Worm (Caenorhabditis elegans): ENCODE measurements around the gene scl-14.

DNA sequence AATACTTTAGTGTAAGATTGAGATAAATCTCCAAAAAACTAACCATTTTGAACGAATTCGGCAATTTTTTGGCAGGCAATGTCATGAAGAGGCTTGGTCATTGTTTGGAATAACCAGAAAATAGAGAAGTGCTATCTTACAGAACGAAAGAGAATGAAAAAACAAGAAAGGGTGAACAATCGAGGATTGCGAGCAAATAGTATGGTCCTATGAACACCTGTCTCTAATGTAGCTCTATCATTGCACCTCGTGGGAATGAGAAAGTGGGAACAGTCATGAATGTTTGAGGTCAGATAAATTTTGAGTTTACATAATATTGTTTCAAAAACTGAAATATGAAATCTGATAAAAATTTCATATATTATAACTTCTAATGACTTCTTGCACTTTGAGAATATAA lies 32.0 kb downstream of the scl-14 start, which contains the start of gene C48D1.1:
- TF ChIP-seq tlf-1 (GFP tag; optimal IDR thresholded peaks at IDR 0.05) = no peak
- TF ChIP-seq ztf-26 (tag; optimal IDR thresholded peaks at IDR 0.05) = no peak
